Fruit fly (Drosophila melanogaster) whole organism, pupa: ENCODE results near the gene CG34180.

ENCODE experiments used
- CG10348 ChIP-seq: fragments of 200-800 bp; sonication (Bioruptor generic); IDR thresholded peaks from 2 replicates; pipeline ENCODE4 v1.3.6; 2022; ENCODE audit warnings: missing biosample characterization, missing genetic modification characterization
- CG12605 ChIP-seq: fragments of 200-800 bp; sonication (Bioruptor generic); IDR thresholded peaks from 2 replicates; pipeline ENCODE4 v1.3.6; 2022; ENCODE audit warnings: missing biosample characterization, missing genetic modification characterization
- CG13204 ChIP-seq: fragments of 200-800 bp; sonication (Bioruptor generic); optimal IDR thresholded peaks from 2 replicates; lab custom pipeline; 2018; ENCODE audit warnings: missing biosample characterization, mild to moderate bottlenecking, missing genetic modification characterization, moderate library complexity
- CG14655 ChIP-seq: fragments of 200-800 bp; sonication (Bioruptor generic); optimal IDR thresholded peaks from 3 replicates; lab custom pipeline; 2017; ENCODE audit warnings: mild to moderate bottlenecking, missing biosample characterization, missing genetic modification reagents, missing genetic modification characterization
- CG15710 ChIP-seq: fragments of 200-800 bp; sonication (Bioruptor generic); optimal IDR thresholded peaks from 2 replicates; lab custom pipeline; 2018; ENCODE audit warnings: missing biosample characterization, mild to moderate bottlenecking, missing genetic modification characterization, moderate library complexity
- CG17806 ChIP-seq: fragments of 200-800 bp; sonication (Bioruptor generic); optimal IDR thresholded peaks from 2 replicates; lab custom pipeline; 2018; ENCODE audit warnings: missing biosample characterization, mild to moderate bottlenecking, missing genetic modification characterization, moderate library complexity
- CG32121 ChIP-seq: fragments of 200-800 bp; sonication (Bioruptor generic); IDR thresholded peaks from 2 replicates; pipeline ENCODE4 v1.3.6; 2022; ENCODE audit warnings: missing biosample characterization, missing genetic modification characterization
- CG34367 ChIP-seq: fragments of 200-800 bp; sonication (Bioruptor generic); optimal IDR thresholded peaks from 2 replicates; lab custom pipeline; 2018; ENCODE audit warnings: missing biosample characterization, mild to moderate bottlenecking, missing genetic modification characterization
- CG4496 ChIP-seq: fragments of 200-800 bp; sonication (Bioruptor generic); IDR thresholded peaks from 3 replicates; pipeline ENCODE4 v1.3.6; 2022; ENCODE audit warnings: missing biosample characterization, missing genetic modification characterization
- CG8159 ChIP-seq: fragments of 200-800 bp; sonication (Bioruptor generic); optimal IDR thresholded peaks from 3 replicates; lab custom pipeline; 2018; ENCODE audit warnings: missing biosample characterization, mild to moderate bottlenecking, missing genetic modification characterization, moderate library complexity
- CG8301 ChIP-seq: fragments of 200-800 bp; sonication (Bioruptor generic); optimal IDR thresholded peaks from 2 replicates; lab custom pipeline; 2018; ENCODE audit warnings: missing biosample characterization, mild to moderate bottlenecking, missing genetic modification characterization
- CG9948 ChIP-seq: fragments of 200-800 bp; sonication (Bioruptor generic); optimal IDR thresholded peaks from 2 replicates; lab custom pipeline; 2018; ENCODE audit warnings: missing biosample characterization, mild to moderate bottlenecking, missing genetic modification characterization, moderate library complexity
- D1 ChIP-seq: fragments of 200-800 bp; sonication (Bioruptor generic); optimal IDR thresholded peaks from 2 replicates; lab custom pipeline; 2018; ENCODE audit warnings: missing biosample characterization, mild to moderate bottlenecking, missing genetic modification characterization, moderate library complexity
- EcR ChIP-seq: fragments of 200-800 bp; sonication (Bioruptor generic); optimal IDR thresholded peaks from 3 replicates; lab custom pipeline; 2019; ENCODE audit warnings: missing biosample characterization, missing genetic modification characterization, mild to moderate bottlenecking, moderate library complexity, missing genetic modification reagents
- Ets98B ChIP-seq: fragments of 200-800 bp; sonication (Bioruptor generic); IDR thresholded peaks from 2 replicates; pipeline ENCODE4 v1.3.6; 2022; ENCODE audit warnings: missing biosample characterization, missing genetic modification characterization
- Pif1A ChIP-seq: fragments of 200-800 bp; sonication (Bioruptor generic); optimal IDR thresholded peaks from 3 replicates; lab custom pipeline; 2016; ENCODE audit warnings: missing biosample characterization, missing genetic modification characterization
- Pif1B ChIP-seq: fragments of 200-800 bp; sonication (Bioruptor generic); optimal IDR thresholded peaks from 3 replicates; lab custom pipeline; 2016; ENCODE audit warnings: missing biosample characterization, missing genetic modification characterization
- Snoo ChIP-seq: fragments of 200-800 bp; sonication (Bioruptor generic); optimal IDR thresholded peaks from 3 replicates; lab custom pipeline; 2017; ENCODE audit warnings: missing biosample characterization, mild to moderate bottlenecking, missing genetic modification characterization, inconsistent platforms
- fd96Ca ChIP-seq: fragments of 200-800 bp; sonication (Bioruptor generic); IDR thresholded peaks from 3 replicates; pipeline ENCODE4 v1.3.6; 2022; ENCODE audit warnings: missing biosample characterization, missing genetic modification characterization
- gl ChIP-seq: fragments of 200-800 bp; sonication (Bioruptor generic); optimal IDR thresholded peaks from 2 replicates; lab custom pipeline; 2018; ENCODE audit warnings: missing biosample characterization, mild to moderate bottlenecking, missing genetic modification characterization
- rn ChIP-seq: fragments of 200-800 bp; sonication (Bioruptor generic); IDR thresholded peaks from 2 replicates; pipeline ENCODE4 v1.3.6; 2022; ENCODE audit warnings: missing biosample characterization, missing genetic modification characterization

Gene CG34180

dm6 chr2L:6090786-6091716 lies 30.7 kb downstream of the CG34180 start, which contains the start of gene CG45075:
CG45075 (plus strand) TSS chr2L:6091412.
- TF ChIP-seq CG13204: no peak
- no peak for TF ChIP-seq rn (GFP tag; lab: Robert Waterston, UW)
- no peak for TF ChIP-seq CG17806 (tag; lab: Kevin White, UChicago)
- no peak for TF ChIP-seq Snoo (tag; lab: Kevin White, UChicago)
- no peak for TF ChIP-seq CG14655 (GFP tag; lab: Kevin White, UChicago)
- no peak for TF ChIP-seq Pif1A (GFP tag; lab: Kevin White, UChicago)
- TF ChIP-seq CG8159 (tag; lab: Kevin White, UChicago): no peak
- TF ChIP-seq CG15710 (tag; lab: Kevin White, UChicago): no peak
- no peak for TF ChIP-seq CG12605 (GFP tag; lab: Robert Waterston, UW)

- TF ChIP-seq Pif1B (no peak), D1 (tag; lab: Kevin White, UChicago) (no peak), CG8301 (tag; lab: Kevin White, UChicago) (no peak), fd96Ca (GFP tag; lab: Robert Waterston, UW) (no peak)
These were observed 32.0 kb downstream of the CG34180 start for dm6 chr2L:6092300-6092699.

DNA sequence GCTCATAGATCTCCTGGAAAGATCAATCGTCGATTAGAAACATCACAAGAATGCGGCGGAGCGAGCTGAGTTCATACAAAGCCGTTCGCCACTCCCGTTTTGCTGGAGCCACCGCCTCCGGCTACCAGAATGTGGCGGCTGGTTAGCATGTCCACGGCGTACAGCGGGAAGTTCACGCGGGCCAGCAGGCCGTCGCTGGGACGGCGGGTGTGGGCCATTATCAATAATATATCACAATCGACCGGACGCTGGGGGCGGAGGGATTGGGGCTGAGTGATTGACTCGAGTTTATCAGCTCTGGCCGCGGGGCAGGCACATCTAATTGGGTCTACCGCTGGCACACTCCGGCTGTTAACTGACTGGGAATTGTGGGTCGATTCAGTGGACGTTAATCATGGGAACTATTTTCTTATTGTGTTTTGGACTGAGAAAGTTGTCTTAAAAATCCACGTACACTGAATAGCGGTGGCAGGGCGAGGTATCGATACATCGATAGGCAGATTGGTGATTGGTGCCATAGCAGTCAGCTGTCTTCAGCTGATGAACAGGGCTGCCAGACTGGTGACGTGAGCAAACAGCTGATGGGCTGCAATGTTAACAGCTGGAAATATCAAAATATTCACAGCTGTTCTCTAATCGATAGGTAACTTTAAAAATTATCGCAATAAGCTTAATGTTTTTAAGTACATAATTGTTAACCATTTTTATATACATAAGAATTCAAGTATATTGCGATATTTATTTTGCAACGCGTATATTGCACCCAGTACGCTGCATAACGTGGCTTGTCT lies 38.4 kb downstream of the CG34180 start, which contains the start of gene CG9175:
Gene CG9175, minus strand, starts transcription at position 488 of the 791 bp plus-strand sequence.
- TF ChIP-seq CG17806 (tag; lab: Kevin White, UChicago) (no peak), Pif1A (GFP tag; lab: Kevin White, UChicago) (no peak), Ets98B (GFP tag; lab: Robert Waterston, UW) (no peak), CG15710 (tag; lab: Kevin White, UChicago) (no peak), CG14655 (GFP tag; lab: Kevin White, UChicago) (no peak), rn (GFP tag; lab: Robert Waterston, UW) (no peak), CG32121 (GFP tag; lab: Robert Waterston, UW) (no peak), EcR (no peak), CG10348 (GFP tag; lab: Robert Waterston, UW) (no peak), CG12605 (GFP tag; lab: Robert Waterston, UW) (no peak), CG9948 (no peak), Pif1B (no peak), gl (tag; lab: Kevin White, UChicago) (no peak), Snoo (tag; lab: Kevin White, UChicago) (no peak), CG13204 (no peak), CG4496 (GFP tag; lab: Robert Waterston, UW) (no peak), fd96Ca (GFP tag; lab: Robert Waterston, UW) (no peak), CG8301 (tag; lab: Kevin White, UChicago) (no peak), D1 (tag; lab: Kevin White, UChicago) (no peak)

dm6 chr2L:6099270-6099644 lies 38.9 kb downstream of the CG34180 start:
- no peak for TF ChIP-seq CG8159 (tag; lab: Kevin White, UChicago)
- TF ChIP-seq CG10348 (GFP tag; lab: Robert Waterston, UW): no peak
- no peak for TF ChIP-seq CG15710 (tag; lab: Kevin White, UChicago)
- TF ChIP-seq CG13204: no peak
- TF ChIP-seq Snoo (tag; lab: Kevin White, UChicago): no peak
- no peak for TF ChIP-seq Pif1B

DNA sequence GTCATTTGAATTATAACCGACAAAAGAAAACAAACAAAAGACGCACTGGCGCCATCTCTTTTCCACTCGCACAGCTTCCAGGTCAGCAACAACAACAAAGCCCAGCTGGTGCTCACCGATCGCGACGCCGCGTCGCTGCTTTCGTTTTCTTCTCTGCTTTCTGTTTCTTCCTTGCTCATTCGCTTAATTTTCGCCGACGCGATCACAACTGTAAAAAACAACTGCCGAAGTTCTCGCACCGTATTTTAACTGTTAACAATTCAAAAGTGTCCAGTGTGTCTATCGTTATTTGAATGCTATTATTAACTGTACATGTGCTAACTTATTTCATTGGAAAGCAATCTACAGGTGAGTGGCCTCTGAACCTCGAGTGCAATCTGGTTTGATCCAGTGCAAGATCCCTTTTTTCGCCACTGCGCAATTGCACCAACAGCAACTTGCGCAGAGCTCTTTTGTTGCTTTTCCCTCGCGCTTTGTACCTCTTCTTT lies 39.9 kb downstream of the CG34180 start, which contains the start of gene stai:
Gene stai, plus strand, starts transcription at position 176 of the 488 bp plus-strand sequence.
- TF ChIP-seq CG12605 (GFP tag; lab: Robert Waterston, UW): peak; percentile 58; the same call in 1 of the 2 replicates
- TF ChIP-seq Pif1B: peak; percentile 11
- TF ChIP-seq CG10348 (GFP tag; lab: Robert Waterston, UW): no peak
- peak; percentile 27 for TF ChIP-seq Pif1A (GFP tag; lab: Kevin White, UChicago)
- peak; percentile 35 for TF ChIP-seq CG8301 (tag; lab: Kevin White, UChicago)
- no peak for TF ChIP-seq rn (GFP tag; lab: Robert Waterston, UW)
- no peak for TF ChIP-seq gl (tag; lab: Kevin White, UChicago)
- peak; percentile 13 for TF ChIP-seq CG15710 (tag; lab: Kevin White, UChicago)
- no peak for TF ChIP-seq Snoo (tag; lab: Kevin White, UChicago)
- peak; percentile 18 for TF ChIP-seq CG34367
- no peak for TF ChIP-seq CG32121 (GFP tag; lab: Robert Waterston, UW)
- peak; percentile 13 for TF ChIP-seq CG13204
- peak; percentile 87 for TF ChIP-seq EcR
- no peak for TF ChIP-seq CG8159 (tag; lab: Kevin White, UChicago)
- TF ChIP-seq CG17806 (tag; lab: Kevin White, UChicago): no peak
- TF ChIP-seq Ets98B (GFP tag; lab: Robert Waterston, UW): peak; percentile 51; the same call in 1 of the 2 replicates
- TF ChIP-seq CG4496 (GFP tag; lab: Robert Waterston, UW): peak; percentile 57; the same call in 2 of the 3 replicates
- TF ChIP-seq CG9948: no peak
- no peak for TF ChIP-seq fd96Ca (GFP tag; lab: Robert Waterston, UW)
- no peak for TF ChIP-seq CG14655 (GFP tag; lab: Kevin White, UChicago)
- TF ChIP-seq D1 (tag; lab: Kevin White, UChicago): no peak
